Worm (Caenorhabditis elegans) whole organism, L2 larva: ENCODE measurements around the gene M04B2.7.

ENCODE experiments used
- C34F6.9 ChIP-seq: fragments of 150-350 bp; optimal IDR thresholded peaks from 2 replicates; lab custom pipeline; 2014; ENCODE audit warnings: missing biosample characterization, missing genetic modification characterization
- F13H6.1 ChIP-seq: sonication (generic microtip); optimal IDR thresholded peaks from 2 replicates; lab custom pipeline; 2016; ENCODE audit warnings: missing genetic modification characterization, missing compliant biosample characterization
- R02D3.7 ChIP-seq: fragments of 150-350 bp; optimal IDR thresholded peaks from 2 replicates; lab custom pipeline; 2014; ENCODE audit warnings: missing biosample characterization, missing genetic modification characterization
- Y55F3AM.14 ChIP-seq: fragments of 200-800 bp; sonication (Bioruptor generic); optimal IDR thresholded peaks from 2 replicates; lab custom pipeline; 2018; ENCODE audit warnings: mild to moderate bottlenecking, missing genetic modification characterization, missing compliant biosample characterization
- ZK546.5 ChIP-seq: sonication (generic microtip); optimal IDR thresholded peaks from 2 replicates; lab custom pipeline; 2017; ENCODE audit warnings: missing biosample characterization, missing genetic modification characterization
- alr-1 ChIP-seq: fragments of 150-350 bp; optimal IDR thresholded peaks from 2 replicates; lab custom pipeline; 2014; ENCODE audit warnings: missing biosample characterization, missing genetic modification characterization
- ama-1 ChIP-seq: fragments of 150-350 bp; optimal IDR thresholded peaks from 2 replicates; lab custom pipeline; 2018; ENCODE audit warnings: inconsistent platforms
- blmp-1 ChIP-seq: sonication (generic microtip); optimal IDR thresholded peaks from 2 replicates; lab custom pipeline; 2017; ENCODE audit warnings: missing genetic modification characterization, mild to moderate bottlenecking, missing compliant biosample characterization, antibody characterized with exemption, moderate library complexity; ENCODE audit not compliant: insufficient read depth
- ceh-16 ChIP-seq: fragments of 150-350 bp; optimal IDR thresholded peaks from 2 replicates; lab custom pipeline; 2014; ENCODE audit warnings: missing biosample characterization, missing genetic modification characterization
- ceh-82 ChIP-seq: fragments of 150-350 bp; optimal IDR thresholded peaks from 2 replicates; lab custom pipeline; 2014; ENCODE audit warnings: missing biosample characterization, missing genetic modification characterization
- crh-2 ChIP-seq: sonication (generic microtip); optimal IDR thresholded peaks from 2 replicates; lab custom pipeline; 2017; ENCODE audit warnings: missing biosample characterization, missing genetic modification characterization
- egl-27 ChIP-seq: sonication (generic microtip); optimal IDR thresholded peaks from 3 replicates; lab custom pipeline; 2017; ENCODE audit warnings: missing biosample characterization, missing genetic modification reagents, missing genetic modification characterization
- fos-1 ChIP-seq: fragments of 150-350 bp; optimal IDR thresholded peaks from 2 replicates; lab custom pipeline; 2014; ENCODE audit warnings: missing biosample characterization, missing genetic modification characterization
- gmeb-1 ChIP-seq: fragments of 150-350 bp; optimal IDR thresholded peaks from 2 replicates; lab custom pipeline; 2014; ENCODE audit warnings: missing biosample characterization, missing genetic modification characterization
- lin-11 ChIP-seq: fragments of 150-350 bp; sonication (generic microtip); optimal IDR thresholded peaks from 2 replicates; lab custom pipeline; 2014; ENCODE audit warnings: missing biosample characterization, missing genetic modification characterization, inconsistent platforms, mixed read lengths
- lin-13 ChIP-seq: fragments of 150-350 bp; optimal IDR thresholded peaks from 2 replicates; lab custom pipeline; 2014; ENCODE audit warnings: missing biosample characterization, missing genetic modification reagents, missing genetic modification characterization
- lin-39 ChIP-seq: fragments of 150-350 bp; optimal IDR thresholded peaks from 2 replicates; lab custom pipeline; 2014; ENCODE audit warnings: missing biosample characterization, missing genetic modification reagents, missing genetic modification characterization
- lsy-2 ChIP-seq, 2 experiments: fragments of 150-350 bp in 1 of 2; sonication (generic microtip) in 1 of 2; optimal IDR thresholded peaks; 2 replicates each; lab custom pipeline; 2014 to 2017; ENCODE audit warnings: missing biosample characterization in 2 of 2, missing genetic modification characterization in 2 of 2
- mab-5 ChIP-seq: fragments of 150-350 bp; optimal IDR thresholded peaks from 2 replicates; lab custom pipeline; 2014; ENCODE audit warnings: missing biosample characterization, missing genetic modification characterization
- mdl-1 ChIP-seq, 2 experiments: fragments of 150-350 bp in 1 of 2; sonication (generic microtip) in 1 of 2; optimal IDR thresholded peaks; 2 replicates each; lab custom pipeline; 2017; ENCODE audit warnings: missing biosample characterization in 2 of 2, missing genetic modification characterization in 2 of 2
- nhr-10 ChIP-seq: sonication (generic microtip); optimal IDR thresholded peaks from 2 replicates; lab custom pipeline; 2017; ENCODE audit warnings: missing biosample characterization, missing genetic modification characterization
- nhr-11 ChIP-seq: fragments of 150-350 bp; optimal IDR thresholded peaks from 2 replicates; lab custom pipeline; 2014; ENCODE audit warnings: missing biosample characterization, missing genetic modification characterization
- nhr-12 ChIP-seq: fragments of 150-350 bp; optimal IDR thresholded peaks from 2 replicates; lab custom pipeline; 2014; ENCODE audit warnings: missing biosample characterization, missing genetic modification characterization
- nhr-129 ChIP-seq: fragments of 150-350 bp; optimal IDR thresholded peaks from 2 replicates; lab custom pipeline; 2014; ENCODE audit warnings: missing biosample characterization, missing genetic modification characterization
- nhr-21 ChIP-seq: fragments of 150-350 bp; optimal IDR thresholded peaks from 2 replicates; lab custom pipeline; 2014; ENCODE audit warnings: missing biosample characterization, missing genetic modification characterization
- nhr-23 ChIP-seq: fragments of 150-350 bp; optimal IDR thresholded peaks from 2 replicates; lab custom pipeline; 2014; ENCODE audit warnings: missing biosample characterization, missing genetic modification reagents, missing genetic modification characterization
- nhr-237 ChIP-seq: fragments of 150-350 bp; optimal IDR thresholded peaks from 2 replicates; lab custom pipeline; 2014; ENCODE audit warnings: missing biosample characterization, missing genetic modification characterization
- nhr-25 ChIP-seq: fragments of 150-350 bp; sonication (generic microtip); optimal IDR thresholded peaks from 3 replicates; lab custom pipeline; 2014; ENCODE audit warnings: missing biosample characterization, missing genetic modification characterization
- nhr-6 ChIP-seq: fragments of 150-350 bp; optimal IDR thresholded peaks from 2 replicates; lab custom pipeline; 2014; ENCODE audit warnings: missing biosample characterization, missing genetic modification characterization
- nhr-77 ChIP-seq: fragments of 150-350 bp; optimal IDR thresholded peaks from 2 replicates; lab custom pipeline; 2014; ENCODE audit warnings: missing biosample characterization, missing genetic modification characterization
- peb-1 ChIP-seq: fragments of 150-350 bp; optimal IDR thresholded peaks from 2 replicates; lab custom pipeline; 2014; ENCODE audit warnings: missing biosample characterization, missing genetic modification characterization
- sem-4 ChIP-seq: fragments of 150-350 bp; optimal IDR thresholded peaks from 2 replicates; lab custom pipeline; 2014; ENCODE audit warnings: missing biosample characterization, missing genetic modification reagents, missing genetic modification characterization
- skn-1 ChIP-seq: sonication (generic microtip); optimal IDR thresholded peaks from 2 replicates; lab custom pipeline; 2017; ENCODE audit warnings: missing biosample characterization, missing genetic modification characterization
- sma-3 ChIP-seq: sonication (generic microtip); optimal IDR thresholded peaks from 2 replicates; lab custom pipeline; 2016; ENCODE audit warnings: missing genetic modification reagents, missing genetic modification characterization, missing compliant biosample characterization
- sma-9 ChIP-seq, 2 experiments: fragments of 150-350 bp in 1 of 2; sonication (generic microtip) in 1 of 2; optimal IDR thresholded peaks; 2 replicates each; lab custom pipeline; 2014 to 2016; ENCODE audit warnings: missing genetic modification characterization in 2 of 2, mild to moderate bottlenecking in 1 of 2, missing biosample characterization in 1 of 2, missing compliant biosample characterization in 1 of 2, missing genetic modification reagents in 1 of 2, moderate library complexity in 1 of 2
- snpc-4 ChIP-seq: fragments of 150-350 bp; optimal IDR thresholded peaks from 2 replicates; lab custom pipeline; 2014; ENCODE audit warnings: missing biosample characterization, missing genetic modification characterization
- unc-39 ChIP-seq: fragments of 150-350 bp; optimal IDR thresholded peaks from 2 replicates; lab custom pipeline; 2014; ENCODE audit warnings: missing biosample characterization, missing genetic modification characterization
- unc-62 ChIP-seq: fragments of 150-350 bp; optimal IDR thresholded peaks from 2 replicates; lab custom pipeline; 2014; ENCODE audit warnings: missing biosample characterization, missing genetic modification reagents, missing genetic modification characterization
- zag-1 ChIP-seq: fragments of 150-350 bp; optimal IDR thresholded peaks from 2 replicates; lab custom pipeline; 2014; ENCODE audit warnings: missing biosample characterization, missing genetic modification characterization
- ztf-1 ChIP-seq: fragments of 200-800 bp; sonication (Bioruptor generic); conservative IDR thresholded peaks from 2 replicates; pipeline ENCODE4 v1.3.6; 2022; ENCODE audit warnings: missing genetic modification characterization, missing compliant biosample characterization
- ztf-11 ChIP-seq: sonication (generic microtip); optimal IDR thresholded peaks from 2 replicates; lab custom pipeline; 2017; ENCODE audit warnings: missing biosample characterization, missing genetic modification characterization

M04B2.7 gene

DNA sequence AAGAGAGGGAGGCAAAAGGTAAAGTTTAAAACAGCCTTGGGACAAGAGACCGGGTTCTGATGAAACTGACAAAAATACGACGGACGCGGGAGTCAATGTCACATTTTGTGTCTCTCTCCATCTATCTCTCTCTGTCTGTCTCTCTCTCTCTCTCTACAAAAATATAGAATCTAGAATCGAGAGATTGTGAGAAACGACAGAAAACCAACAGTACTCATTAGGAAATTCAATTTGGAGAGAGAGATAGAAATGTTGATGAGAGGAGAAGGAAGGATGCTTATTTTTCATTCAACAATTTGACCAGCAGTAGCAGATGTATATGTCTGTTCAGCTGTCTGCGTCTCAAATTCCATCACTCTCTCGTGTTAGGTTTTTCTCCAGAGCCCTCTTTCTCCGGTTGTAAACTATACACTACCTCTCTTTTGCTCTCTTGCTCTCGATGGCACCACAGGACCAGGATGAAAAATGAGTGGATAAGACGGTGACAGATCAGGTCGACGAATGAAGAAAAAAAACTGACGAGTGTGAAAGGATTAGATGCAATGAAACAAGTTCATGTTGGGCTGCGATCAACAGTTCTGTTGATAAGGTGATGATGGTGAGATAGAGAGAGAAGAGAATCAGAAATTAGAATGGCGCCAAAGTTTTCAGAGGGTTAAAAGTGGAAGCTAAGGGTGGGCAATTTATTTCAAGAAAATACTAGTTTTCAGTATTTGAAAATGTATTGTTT is 58.8 kb downstream of the M04B2.7 start:
- TF ChIP-seq ama-1 (lab: Kevin White, UChicago) (no peak), nhr-12 (tag; lab: Kevin White, UChicago) (no peak), crh-2 (tag; lab: Kevin White, UChicago) (no peak), nhr-10 (tag; lab: Kevin White, UChicago) (no peak), nhr-6 (peak; percentile 73), unc-62 (no peak), unc-39 (tag; lab: Kevin White, UChicago) (no peak), mdl-1 (tag; optimal IDR thresholded peaks at IDR 0.05; lab: Kevin White, UChicago) (no peak), nhr-11 (tag; lab: Kevin White, UChicago) (no peak), ztf-1 (no peak), nhr-129 (tag; lab: Kevin White, UChicago) (peak; percentile 64), nhr-77 (no peak), nhr-23 (tag; lab: Kevin White, UChicago) (no peak), ztf-11 (tag; lab: Kevin White, UChicago) (no peak), snpc-4 (tag; lab: Kevin White, UChicago) (no peak), sma-3 (GFP tag; lab: Kevin White, UChicago) (peak; percentile 70), C34F6.9 (tag; lab: Kevin White, UChicago) (peak; percentile 42), blmp-1 (tag; lab: Kevin White, UChicago) (peak; percentile 76), ceh-82 (tag; lab: Kevin White, UChicago) (no peak), nhr-21 (tag; lab: Kevin White, UChicago) (peak; percentile 62), nhr-237 (tag; lab: Kevin White, UChicago) (no peak), lin-11 (no peak), R02D3.7 (tag; lab: Kevin White, UChicago) (no peak), lsy-2 (tag; optimal IDR thresholded peaks at IDR 0.05; lab: Kevin White, UChicago) (peak in 1 of 2 experiments; percentile 55), nhr-25 (peak; percentile 94), F13H6.1 (tag; lab: Kevin White, UChicago) (peak; percentile 35), ceh-16 (tag; lab: Kevin White, UChicago) (peak; percentile 38), sem-4 (tag; lab: Kevin White, UChicago) (peak; percentile 38), fos-1 (no peak), sma-9 (GFP tag; optimal IDR thresholded peaks at IDR 0.05; lab: Kevin White, UChicago) (peak; percentile 75), sma-9 (tag; optimal IDR thresholded peaks at IDR 0.05; lab: Kevin White, UChicago) (no peak), lin-13 (GFP tag; lab: Kevin White, UChicago) (peak; percentile 20), egl-27 (tag; lab: Kevin White, UChicago) (no peak), alr-1 (no peak), skn-1 (no peak), Y55F3AM.14 (no peak), gmeb-1 (no peak), lin-39 (tag; lab: Kevin White, UChicago) (no peak), zag-1 (tag; lab: Kevin White, UChicago) (no peak), peb-1 (tag; lab: Kevin White, UChicago) (no peak), ZK546.5 (tag; lab: Kevin White, UChicago) (no peak)
- TF ChIP-seq, all 48 proteins: peak for 13

DNA sequence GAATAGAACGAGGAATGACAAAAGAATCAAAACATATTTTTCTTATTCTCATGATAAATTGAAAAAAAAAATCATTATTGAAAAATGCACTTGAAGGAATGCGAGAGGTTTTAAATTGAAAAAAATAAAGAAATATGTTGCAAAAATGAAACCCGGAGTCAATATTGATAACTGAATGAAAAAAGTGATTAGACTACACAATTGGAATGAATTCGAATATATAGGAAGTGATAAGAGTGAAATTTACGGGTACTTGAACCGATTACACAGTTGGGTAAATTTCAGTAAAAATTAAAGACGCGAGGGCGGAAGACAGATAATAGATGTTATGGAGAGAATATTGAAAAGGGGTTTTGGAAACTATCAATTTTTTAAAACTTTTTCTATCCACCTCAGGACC is 59.5 kb downstream of the M04B2.7 start:
- TF ChIP-seq sma-9 (GFP tag; optimal IDR thresholded peaks at IDR 0.05; lab: Kevin White, UChicago) (no peak), sma-9 (tag; optimal IDR thresholded peaks at IDR 0.05; lab: Kevin White, UChicago) (no peak), peb-1 (tag; lab: Kevin White, UChicago) (no peak), unc-39 (tag; lab: Kevin White, UChicago) (no peak), nhr-10 (tag; lab: Kevin White, UChicago) (no peak), fos-1 (peak; percentile 73), blmp-1 (tag; lab: Kevin White, UChicago) (no peak), mab-5 (tag; lab: Kevin White, UChicago) (no peak), ztf-1 (no peak)
